Worm (Caenorhabditis elegans) whole organism, L3 larva: ENCODE results near the gene F14H3.3.

Experiments
- ama-1 ChIP-seq: fragments of 150-350 bp; optimal IDR thresholded peaks from 2 replicates; lab custom pipeline; 2018
- mml-1 ChIP-seq: fragments of 150-350 bp; sonication (generic microtip); optimal IDR thresholded peaks from 3 replicates; lab custom pipeline; 2014; ENCODE audit warnings: missing biosample characterization, missing genetic modification characterization
- nhr-11 ChIP-seq: fragments of 150-350 bp; optimal IDR thresholded peaks from 2 replicates; lab custom pipeline; 2014; ENCODE audit warnings: missing biosample characterization, missing genetic modification characterization
- nhr-67 ChIP-seq: fragments of 150-350 bp; optimal IDR thresholded peaks from 2 replicates; lab custom pipeline; 2014; ENCODE audit warnings: missing biosample characterization, missing genetic modification characterization
- ztf-11 ChIP-seq: fragments of 150-350 bp; optimal IDR thresholded peaks from 2 replicates; lab custom pipeline; 2014; ENCODE audit warnings: missing biosample characterization, missing genetic modification characterization

DNA sequence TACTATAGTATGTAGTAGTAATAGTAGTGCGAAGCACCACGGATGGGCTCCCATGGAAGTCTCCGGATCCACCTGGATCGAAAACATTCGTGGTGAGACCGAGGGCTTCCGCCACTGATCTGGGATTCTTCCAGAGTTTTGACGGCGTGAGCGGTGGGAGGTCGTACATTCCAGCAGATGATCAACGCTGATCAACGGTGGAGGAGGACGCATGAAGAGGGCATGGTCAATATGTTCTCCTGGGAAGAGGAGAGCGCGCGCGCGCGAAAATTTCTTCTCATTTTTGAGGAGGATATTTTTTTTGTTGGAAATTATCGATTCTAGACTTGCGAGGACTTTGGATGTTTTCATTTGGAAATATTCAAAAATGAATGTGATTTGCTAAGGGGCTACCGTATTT is 19.8 kb downstream of the F14H3.3 start:
- TF ChIP-seq ama-1 (lab: Kevin White, UChicago) (no peak), ztf-11 (tag; lab: Kevin White, UChicago) (no peak), nhr-67 (tag; lab: Kevin White, UChicago) (no peak), mml-1 (tag; lab: Kevin White, UChicago) (no peak), nhr-11 (tag; lab: Kevin White, UChicago) (no peak)
